Worm (Caenorhabditis elegans): ENCODE data around the gene nra-4.

nra-4 gene

ce11 chrV:1008503-1008902 lies 39.9 kb downstream of the nra-4 start, which contains the start of gene ergo-1:
ergo-1 (plus strand) TSS chrV:1008803.
- TF ChIP-seq pes-1 (GFP tag; IDR thresholded peaks at IDR 0.05) (no peak), hmg-4 (GFP tag; optimal IDR thresholded peaks at IDR 0.05) (no peak), aly-1 (tag; optimal IDR thresholded peaks at IDR 0.05) (no peak), tbx-11 (GFP tag; IDR thresholded peaks at IDR 0.05) (no peak), B0310.2 (tag; optimal IDR thresholded peaks at IDR 0.05) (no peak), flt-1 (GFP tag; IDR thresholded peaks at IDR 0.05) (no peak), ets-7 (tag; optimal IDR thresholded peaks at IDR 0.05) (no peak), ceh-36 (tag; optimal IDR thresholded peaks at IDR 0.05) (no peak), sea-1 (GFP tag; conservative IDR thresholded peaks at IDR 0.05) (no peak), ceh-13 (GFP tag; optimal IDR thresholded peaks at IDR 0.05) (no peak), F13C5.2 (tag; optimal IDR thresholded peaks at IDR 0.05) (no peak), tra-4 (tag; optimal IDR thresholded peaks at IDR 0.05) (no peak)

- TF ChIP-seq ama-1 (optimal IDR thresholded peaks at IDR 0.05) (no peak), hmbx-1 (tag; optimal IDR thresholded peaks at IDR 0.05) (no peak), tbx-37 (GFP tag; conservative IDR thresholded peaks at IDR 0.05) (no peak), tra-4 (tag; optimal IDR thresholded peaks at IDR 0.05) (no peak), hmg-4 (GFP tag; optimal IDR thresholded peaks at IDR 0.05) (no peak), B0310.2 (tag; optimal IDR thresholded peaks at IDR 0.05) (no peak), sea-1 (GFP tag; conservative IDR thresholded peaks at IDR 0.05) (no peak)
Measured at ce11 chrV:1005877-1006276, 42.5 kb downstream of the nra-4 start.

- no peak for TF ChIP-seq flt-1 (GFP tag; IDR thresholded peaks at IDR 0.05)
- TF ChIP-seq B0310.2 (tag; optimal IDR thresholded peaks at IDR 0.05) = peak; percentile 60
- TF ChIP-seq hmbx-1 (tag; optimal IDR thresholded peaks at IDR 0.05) = peak; percentile 73
- TF ChIP-seq aly-1 (tag; optimal IDR thresholded peaks at IDR 0.05) = no peak
- TF ChIP-seq hnd-1 (tag; optimal IDR thresholded peaks at IDR 0.05) = no peak
- TF ChIP-seq tra-4 (tag; optimal IDR thresholded peaks at IDR 0.05) = peak; percentile 74
- no peak for TF ChIP-seq sea-1 (GFP tag; conservative IDR thresholded peaks at IDR 0.05)
- no peak for TF ChIP-seq ceh-36 (tag; optimal IDR thresholded peaks at IDR 0.05)
- TF ChIP-seq ceh-13 (GFP tag; optimal IDR thresholded peaks at IDR 0.05) = peak; percentile 60
- peak; percentile 80 for TF ChIP-seq F13C5.2 (tag; optimal IDR thresholded peaks at IDR 0.05)
- no peak for TF ChIP-seq scrt-1 (GFP tag; IDR thresholded peaks at IDR 0.05)
- TF ChIP-seq pes-1 (GFP tag; IDR thresholded peaks at IDR 0.05) = peak; percentile 69; the same call in 1 of the 2 replicates
- peak; percentile 46 for TF ChIP-seq hmg-4 (GFP tag; optimal IDR thresholded peaks at IDR 0.05)
- TF ChIP-seq ets-7 (tag; optimal IDR thresholded peaks at IDR 0.05) = peak; percentile 77
- TF ChIP-seq tbx-37 (GFP tag; conservative IDR thresholded peaks at IDR 0.05) = no peak
- 0 out of 2 replicates have a peak, but pooled peaks have one; percentile 23 for TF ChIP-seq tbx-11 (GFP tag; IDR thresholded peaks at IDR 0.05)
- TF ChIP-seq ama-1 (optimal IDR thresholded peaks at IDR 0.05) = no peak
Measured at ce11 chrV:1003826-1004225, 44.6 kb downstream of the nra-4 start.

ce11 chrV:1003400-1003799 lies 45.0 kb downstream of the nra-4 start, which contains the start of gene Y50D4C.5:
Y50D4C.5 (minus strand) TSS chrV:1003744.
- no peak for TF ChIP-seq pes-1 (GFP tag; IDR thresholded peaks at IDR 0.05)
- no peak for TF ChIP-seq hmg-4 (GFP tag; optimal IDR thresholded peaks at IDR 0.05)
- no peak for TF ChIP-seq ceh-13 (GFP tag; optimal IDR thresholded peaks at IDR 0.05)
- TF ChIP-seq scrt-1 (GFP tag; IDR thresholded peaks at IDR 0.05) = no peak
- TF ChIP-seq aly-1 (tag; optimal IDR thresholded peaks at IDR 0.05) = no peak
- no peak for TF ChIP-seq flt-1 (GFP tag; IDR thresholded peaks at IDR 0.05)

- no peak for TF ChIP-seq sea-1 (GFP tag; conservative IDR thresholded peaks at IDR 0.05)
- no peak for TF ChIP-seq hmbx-1 (tag; optimal IDR thresholded peaks at IDR 0.05)
- TF ChIP-seq tra-4 (tag; optimal IDR thresholded peaks at IDR 0.05) = no peak
- no peak for TF ChIP-seq tbx-11 (GFP tag; IDR thresholded peaks at IDR 0.05)
- TF ChIP-seq hnd-1 (tag; optimal IDR thresholded peaks at IDR 0.05) = no peak
- TF ChIP-seq flt-1 (GFP tag; IDR thresholded peaks at IDR 0.05) = no peak
- TF ChIP-seq ets-7 (tag; optimal IDR thresholded peaks at IDR 0.05) = no peak
- TF ChIP-seq scrt-1 (GFP tag; IDR thresholded peaks at IDR 0.05) = no peak
- no peak for TF ChIP-seq ceh-13 (GFP tag; optimal IDR thresholded peaks at IDR 0.05)
- TF ChIP-seq aly-1 (tag; optimal IDR thresholded peaks at IDR 0.05) = no peak
- no peak for TF ChIP-seq ama-1 (optimal IDR thresholded peaks at IDR 0.05)
- no peak for TF ChIP-seq tbx-37 (GFP tag; conservative IDR thresholded peaks at IDR 0.05)
- TF ChIP-seq F13C5.2 (tag; optimal IDR thresholded peaks at IDR 0.05) = no peak
- no peak for TF ChIP-seq B0310.2 (tag; optimal IDR thresholded peaks at IDR 0.05)
- no peak for TF ChIP-seq ceh-36 (tag; optimal IDR thresholded peaks at IDR 0.05)
- no peak for TF ChIP-seq hmg-4 (GFP tag; optimal IDR thresholded peaks at IDR 0.05)
- TF ChIP-seq pes-1 (GFP tag; IDR thresholded peaks at IDR 0.05) = no peak
Measured at ce11 chrV:1001163-1001562, 47.2 kb downstream of the nra-4 start.

- TF ChIP-seq tbx-11 (GFP tag; IDR thresholded peaks at IDR 0.05) = no peak
- TF ChIP-seq hnd-1 (tag; optimal IDR thresholded peaks at IDR 0.05) = no peak
- TF ChIP-seq tra-4 (tag; optimal IDR thresholded peaks at IDR 0.05) = no peak
- no peak for TF ChIP-seq hmbx-1 (tag; optimal IDR thresholded peaks at IDR 0.05)
- no peak for TF ChIP-seq ceh-13 (GFP tag; optimal IDR thresholded peaks at IDR 0.05)
- no peak for TF ChIP-seq B0310.2 (tag; optimal IDR thresholded peaks at IDR 0.05)
- TF ChIP-seq sea-1 (GFP tag; conservative IDR thresholded peaks at IDR 0.05) = no peak
Measured at ce11 chrV:995635-996034, 52.7 kb downstream of the nra-4 start.
